Fruit fly (Drosophila melanogaster) Kc167 (cell line): ENCODE data around the gene CG34177.

Experiments used
- Myc ChIP-seq: fragments of >200 bp; optimal IDR thresholded peaks from 2 replicates; lab custom pipeline; 2017; ENCODE audit warnings: missing external identifiers
- Sin3A ChIP-seq: fragments of >200 bp; optimal IDR thresholded peaks from 2 replicates; lab custom pipeline; 2018; ENCODE audit warnings: missing external identifiers
- h ChIP-seq: fragments of >200 bp; optimal IDR thresholded peaks from 3 replicates; lab custom pipeline; 2018; ENCODE audit warnings: missing external identifiers
- insv ChIP-seq: fragments of >200 bp; optimal IDR thresholded peaks from 3 replicates; lab custom pipeline; 2018; ENCODE audit warnings: missing external identifiers
- psq ChIP-seq: fragments of >200 bp; optimal IDR thresholded peaks from 2 replicates; lab custom pipeline; 2017; ENCODE audit warnings: missing external identifiers
- ttk ChIP-seq: sonication (Bioruptor generic); optimal IDR thresholded peaks from 2 replicates; lab custom pipeline; 2017; ENCODE audit warnings: missing external identifiers

Gene CG34177

DNA sequence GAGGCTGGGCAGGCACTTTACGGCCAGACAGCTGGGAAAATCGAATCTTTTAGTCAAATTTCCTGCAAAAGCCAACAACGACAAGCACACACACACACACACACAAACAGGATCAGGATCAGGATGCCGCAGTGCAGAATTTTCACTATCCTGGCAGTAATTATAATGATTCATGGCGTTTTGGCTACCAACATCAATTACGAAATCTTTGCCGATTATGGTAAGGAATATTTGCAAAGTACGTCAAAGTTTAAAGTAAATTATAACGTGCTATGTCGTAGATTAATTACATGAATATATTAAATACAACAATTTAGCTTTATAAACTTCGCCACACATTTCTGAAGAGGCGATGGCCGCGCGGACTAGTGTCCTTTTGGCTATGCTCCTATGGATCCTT lies at the start of gene CG34177, which contains the start of gene CG34178:
Gene CG34177 (plus strand): TSS at position 301 of the 400 bp plus-strand sequence.
Gene CG34178 (plus strand): TSS at position 301 of the 400 bp plus-strand sequence.
- no peak for TF ChIP-seq h
- no peak for TF ChIP-seq insv (lab: Kevin White, UChicago)

DNA sequence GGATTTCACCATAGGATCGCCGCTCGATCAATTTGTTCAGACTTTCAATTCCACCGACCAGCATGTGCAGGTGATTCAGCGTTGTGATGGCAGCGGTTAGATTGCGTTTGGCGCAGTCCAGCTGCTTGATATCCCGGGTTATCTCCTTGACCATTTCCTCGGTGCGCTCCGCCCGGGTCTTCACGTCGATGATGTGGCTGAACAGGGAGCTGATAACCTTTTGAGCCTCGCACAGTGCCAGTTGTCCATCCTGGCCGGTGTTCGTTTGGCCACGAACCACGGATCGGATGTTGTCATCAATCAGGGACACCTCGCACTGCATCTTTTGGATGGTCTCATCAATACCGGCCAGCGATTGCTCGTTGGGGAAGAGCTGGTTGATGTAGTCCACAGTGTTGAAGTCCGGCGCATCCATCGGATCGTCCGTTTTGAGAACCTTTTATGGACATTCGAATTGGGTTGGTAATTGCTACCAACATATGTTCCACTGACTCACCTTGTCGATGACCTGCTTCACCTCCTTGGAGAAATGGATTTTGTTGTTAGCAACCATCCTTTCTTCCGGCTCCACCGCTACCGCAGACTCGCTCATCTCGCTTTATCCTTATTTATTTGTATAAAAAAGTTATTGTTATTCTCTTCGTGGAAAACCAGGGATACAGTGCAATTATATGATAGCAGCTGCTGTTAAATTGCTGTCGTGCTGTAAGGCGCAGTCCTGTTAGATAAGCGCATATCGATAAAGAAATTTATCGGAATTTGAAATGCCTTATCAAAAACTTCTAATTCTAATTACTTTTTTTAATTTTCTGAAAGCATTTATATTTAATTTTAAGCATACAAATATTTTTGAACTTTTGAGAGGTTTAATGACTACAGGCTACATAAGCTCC lies 48.1 kb upstream of the CG34177 start, which contains the start of gene Vps53:
Gene Vps53 (minus strand): TSS at position 676 of the 893 bp plus-strand sequence.
- no peak for TF ChIP-seq psq (lab: Kevin White, UChicago)
- no peak for TF ChIP-seq insv (lab: Kevin White, UChicago)
- TF ChIP-seq ttk (lab: Kevin White, UChicago), result no peak
- TF ChIP-seq h, result no peak
- no peak for TF ChIP-seq Sin3A (lab: Kevin White, UChicago)
- no peak for TF ChIP-seq Myc (lab: Kevin White, UChicago)

DNA sequence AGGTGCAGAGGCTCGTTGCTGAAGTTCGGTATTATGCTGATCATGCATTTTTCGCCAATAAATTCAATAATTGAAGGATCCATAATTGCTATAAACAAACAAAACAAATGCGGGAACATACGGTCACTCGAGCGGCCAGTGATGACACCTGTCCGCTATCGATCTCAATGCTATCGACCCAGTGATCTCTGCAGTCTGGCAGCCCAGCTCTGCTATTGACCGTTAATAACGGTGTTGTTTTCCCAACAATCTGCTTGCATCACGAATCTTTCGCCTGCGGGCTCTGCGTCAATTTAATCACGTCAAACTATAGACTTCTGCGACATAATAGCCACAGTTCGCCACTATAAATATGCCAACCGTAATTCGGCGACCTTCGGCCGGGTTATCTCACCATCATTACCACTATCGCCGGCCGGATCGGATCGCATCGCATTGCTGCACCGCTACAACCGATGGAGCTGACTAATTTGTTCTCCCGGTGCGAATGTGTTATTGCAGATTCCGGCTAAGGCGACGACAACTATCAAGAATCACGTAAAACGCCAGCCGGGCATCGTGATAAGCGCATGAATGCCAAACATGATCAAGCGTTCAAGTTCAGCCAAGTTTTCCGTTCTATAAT lies 46.7 kb upstream of the CG34177 start, which contains the start of gene Psf2:
Gene Psf2 (minus strand): TSS at position 431 of the 625 bp plus-strand sequence.
- TF ChIP-seq ttk (lab: Kevin White, UChicago) (no peak), psq (lab: Kevin White, UChicago) (no peak)

DNA sequence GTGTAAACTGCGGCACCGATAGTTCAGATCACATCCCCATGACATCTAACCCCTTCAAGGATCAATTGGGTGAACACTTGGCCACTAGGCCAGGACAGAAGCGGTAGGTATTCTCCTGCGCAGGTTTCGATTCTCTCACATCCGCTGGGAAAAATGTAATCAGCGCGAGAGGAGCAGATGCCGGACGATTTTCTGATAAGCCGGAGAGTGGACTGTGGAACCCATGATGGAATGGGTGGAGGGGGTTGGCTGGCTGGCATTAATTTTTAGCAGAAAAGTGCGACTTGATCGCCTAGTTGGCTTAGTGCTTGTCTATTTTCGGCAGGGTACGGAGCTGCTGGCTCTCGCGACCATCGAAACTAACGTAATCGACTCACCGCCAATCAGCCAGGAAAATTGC lies 45.7 kb upstream of the CG34177 start, which contains the start of gene Tps1:
Gene Tps1 (plus strand): TSS at position 301 of the 400 bp plus-strand sequence.
- TF ChIP-seq psq (lab: Kevin White, UChicago), result no peak
- TF ChIP-seq Sin3A (lab: Kevin White, UChicago), result no peak
- TF ChIP-seq Myc (lab: Kevin White, UChicago), result no peak

DNA sequence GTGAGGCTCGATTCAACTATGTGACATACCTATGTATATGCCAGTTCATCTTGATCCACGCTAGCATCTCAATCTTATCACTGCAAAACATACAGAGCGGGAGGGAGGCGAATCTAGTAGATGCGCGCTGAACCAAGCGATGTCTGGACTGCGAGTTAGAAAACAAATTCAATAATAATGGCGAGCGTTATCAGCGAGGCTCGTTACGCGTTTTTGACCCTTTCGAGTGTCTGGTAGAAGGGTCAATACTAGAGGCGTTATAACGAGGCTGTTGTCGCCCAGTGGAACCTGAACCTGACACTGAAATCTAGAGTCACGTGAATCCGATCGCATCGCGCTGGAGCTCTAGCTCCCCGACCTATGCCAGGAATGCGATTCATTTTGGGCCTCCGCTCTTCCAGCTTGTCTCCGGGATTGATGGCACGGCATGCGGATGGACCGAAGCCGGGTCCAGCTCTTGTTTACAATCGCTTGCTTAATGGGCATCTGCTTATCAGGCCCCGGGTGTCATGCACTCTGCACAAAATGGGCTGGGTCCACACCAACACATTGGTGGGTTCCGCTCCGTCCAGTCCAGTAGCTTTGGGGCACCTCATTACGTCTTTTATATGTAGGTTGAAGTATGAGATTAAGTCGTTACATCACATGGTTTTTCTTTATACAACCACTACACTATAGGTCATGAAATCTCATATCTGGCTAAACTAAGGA lies 44.1 kb upstream of the CG34177 start:
- no peak for TF ChIP-seq h
- TF ChIP-seq insv (lab: Kevin White, UChicago), result no peak
- TF ChIP-seq Sin3A (lab: Kevin White, UChicago), result no peak
- no peak for TF ChIP-seq Myc (lab: Kevin White, UChicago)
- no peak for TF ChIP-seq psq (lab: Kevin White, UChicago)

DNA sequence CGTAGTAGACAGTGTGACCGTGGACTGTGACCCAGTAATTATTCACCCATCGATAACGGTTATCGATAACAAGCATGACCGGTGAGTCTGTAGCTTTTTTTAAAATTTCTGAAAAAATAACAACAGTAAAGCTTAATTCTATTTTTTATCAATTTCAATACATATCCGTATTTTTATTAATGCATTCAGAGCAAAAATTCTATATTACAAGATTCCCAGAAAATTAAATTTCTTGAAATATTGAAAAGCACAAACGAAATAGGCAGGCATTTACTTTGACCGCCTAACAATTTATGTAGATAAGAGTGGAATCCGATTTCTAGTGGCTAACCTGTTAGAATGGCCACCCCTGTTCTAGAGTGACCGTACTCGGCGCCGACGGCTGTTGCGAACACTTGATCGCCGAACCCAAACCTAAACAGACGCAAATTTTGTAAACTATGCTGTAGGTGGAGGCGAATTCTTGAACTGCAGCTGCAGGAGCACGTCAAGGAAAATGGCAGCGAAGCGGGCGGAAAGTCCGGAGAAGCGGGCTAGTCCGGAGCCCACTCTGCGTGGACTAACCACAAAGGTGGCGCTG lies 39.8 kb upstream of the CG34177 start, which contains the start of gene CG3652:
Gene CG3652 (minus strand): TSS at position 35 of the 580 bp plus-strand sequence.
- TF ChIP-seq h, result no peak
- TF ChIP-seq ttk (lab: Kevin White, UChicago), result no peak
- TF ChIP-seq psq (lab: Kevin White, UChicago), result no peak
- no peak for TF ChIP-seq Sin3A (lab: Kevin White, UChicago)
- no peak for TF ChIP-seq insv (lab: Kevin White, UChicago)
- TF ChIP-seq Myc (lab: Kevin White, UChicago), result no peak

DNA sequence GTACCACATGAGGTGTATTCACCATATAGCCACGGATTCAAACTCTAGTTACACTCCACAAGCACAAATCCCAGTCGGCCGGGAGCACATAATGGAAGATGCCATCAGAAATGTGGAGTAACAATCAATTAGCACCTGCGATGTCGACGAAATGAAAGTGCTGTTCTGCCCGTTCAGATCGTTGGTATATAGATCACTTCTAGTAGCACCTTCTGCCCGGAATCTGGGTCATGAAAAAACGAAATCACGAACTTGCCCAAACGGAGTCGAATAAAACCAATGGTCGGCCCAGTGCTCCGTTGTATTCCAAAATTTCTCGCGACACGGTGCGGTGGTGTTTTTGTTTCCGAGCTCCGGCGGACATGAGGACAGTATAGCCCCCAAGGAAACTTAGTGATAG lies 33.1 kb upstream of the CG34177 start, which contains the start of gene CG33003:
Gene CG33003 (plus strand): TSS at position 301 of the 400 bp plus-strand sequence.
- TF ChIP-seq h (no peak), insv (lab: Kevin White, UChicago) (no peak), ttk (lab: Kevin White, UChicago) (no peak), Sin3A (lab: Kevin White, UChicago) (no peak), psq (lab: Kevin White, UChicago) (no peak), Myc (lab: Kevin White, UChicago) (no peak)

DNA sequence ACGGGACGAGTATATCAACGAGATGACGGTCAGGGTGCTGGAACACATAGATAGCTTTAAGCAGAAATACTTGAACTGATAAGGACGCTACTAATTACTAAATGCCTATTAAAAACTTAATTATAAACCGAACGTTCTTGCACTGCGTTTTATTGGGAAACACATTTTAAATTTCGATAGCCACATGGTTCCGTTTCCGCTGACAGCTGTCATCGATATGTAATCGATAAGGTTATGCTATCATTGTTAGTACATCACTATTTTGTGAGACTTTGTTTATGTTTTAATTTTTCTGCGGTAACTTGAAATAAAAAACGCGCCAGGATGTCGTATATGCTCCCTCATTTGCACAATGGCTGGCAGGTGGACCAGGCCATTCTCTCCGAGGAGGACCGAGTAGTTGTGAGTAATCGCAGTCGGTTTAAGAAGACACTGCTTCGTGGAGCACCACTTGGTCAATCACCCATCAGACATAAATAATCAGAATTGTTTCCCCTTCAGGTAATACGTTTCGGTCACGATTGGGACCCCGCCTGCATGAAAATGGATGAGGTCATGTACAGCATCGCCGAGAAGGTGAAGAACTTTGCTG lies 30.6 kb upstream of the CG34177 start, which contains the start of gene Dim1:
Gene Dim1 (plus strand): TSS at position 239 of the 592 bp plus-strand sequence.
- TF ChIP-seq ttk (lab: Kevin White, UChicago) (no peak), insv (lab: Kevin White, UChicago) (no peak), psq (lab: Kevin White, UChicago) (no peak), Myc (lab: Kevin White, UChicago) (no peak), h (no peak), Sin3A (lab: Kevin White, UChicago) (no peak)

DNA sequence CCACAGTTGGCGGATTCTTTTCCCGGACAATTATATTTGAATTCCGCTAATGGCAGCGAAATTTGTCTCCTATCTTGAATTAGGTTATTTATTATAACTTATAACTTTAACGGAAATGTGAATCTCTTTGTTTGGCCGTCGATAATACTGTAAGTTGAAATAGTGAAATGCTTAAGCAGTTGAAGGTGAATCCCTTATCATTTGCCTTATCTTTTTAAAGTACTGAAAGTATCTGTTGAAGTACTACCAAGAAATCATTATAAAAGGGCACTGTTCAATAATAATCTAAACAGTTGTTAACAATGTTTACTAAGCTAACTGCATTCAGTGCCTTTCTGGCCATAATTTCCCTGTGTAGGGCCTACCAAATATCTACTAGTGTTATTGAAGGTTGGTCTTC lies 22.9 kb upstream of the CG34177 start, which contains the start of gene CG43055:
Gene CG43055 (plus strand): TSS at position 301 of the 400 bp plus-strand sequence.
- no peak for TF ChIP-seq Sin3A (lab: Kevin White, UChicago)
- TF ChIP-seq ttk (lab: Kevin White, UChicago), result no peak
- no peak for TF ChIP-seq insv (lab: Kevin White, UChicago)
- no peak for TF ChIP-seq Myc (lab: Kevin White, UChicago)
- TF ChIP-seq psq (lab: Kevin White, UChicago), result no peak
- TF ChIP-seq h, result no peak

DNA sequence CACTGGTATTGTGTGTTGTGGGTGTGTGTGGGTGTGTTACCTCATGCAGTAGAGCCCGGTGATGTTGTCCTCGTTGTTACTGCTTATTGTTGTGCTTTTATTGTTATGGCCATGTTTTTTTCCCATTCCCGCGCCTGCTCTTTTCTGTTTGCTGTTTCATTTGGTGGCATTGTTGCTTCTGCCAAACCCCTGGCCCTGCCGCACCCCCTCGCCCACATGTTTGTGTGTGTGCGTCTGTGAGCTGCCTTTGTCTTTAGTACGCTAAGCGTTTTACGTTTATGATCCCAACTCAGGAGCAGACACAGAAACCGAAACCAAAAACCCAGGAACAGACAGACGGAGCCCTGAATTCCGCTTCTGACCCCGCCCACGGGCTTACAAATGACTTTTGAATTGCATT lies 19.6 kb upstream of the CG34177 start:
- TF ChIP-seq Sin3A (lab: Kevin White, UChicago) (no peak), Myc (lab: Kevin White, UChicago) (no peak), h (no peak), ttk (lab: Kevin White, UChicago) (no peak), psq (lab: Kevin White, UChicago) (no peak), insv (lab: Kevin White, UChicago) (no peak)
